Worm (Caenorhabditis elegans): Measurements from ENCODE around the gene B0222.1.

The B0222.1 gene

DNA sequence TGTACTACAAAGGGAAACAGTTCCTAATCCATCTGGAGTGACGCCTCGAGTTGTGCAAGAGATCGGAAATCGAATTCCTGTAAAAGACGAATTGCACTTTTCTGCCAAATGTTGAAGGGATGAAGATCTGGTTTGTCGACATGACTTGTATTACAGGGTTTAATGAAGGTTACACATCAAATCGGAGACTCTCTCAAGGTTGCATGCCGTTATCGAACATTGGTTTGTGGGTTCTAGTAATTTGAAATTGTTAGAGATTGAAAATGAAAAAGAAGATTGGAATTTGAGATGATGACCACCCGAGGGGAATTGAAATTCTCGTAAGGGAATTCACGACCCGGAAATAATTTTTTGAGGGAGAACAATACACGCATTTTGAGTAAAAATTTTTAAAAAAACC is 32.3 kb downstream of the B0222.1 start:
- peak; percentile 8 for TF ChIP-seq nhr-6 (tag; optimal IDR thresholded peaks at IDR 0.05)
- no peak for TF ChIP-seq ztf-4 (tag; optimal IDR thresholded peaks at IDR 0.05)
- TF ChIP-seq nhr-129 (tag; optimal IDR thresholded peaks at IDR 0.05), result peak; percentile 21
- no peak for TF ChIP-seq Y55F3AM.14 (GFP tag; optimal IDR thresholded peaks at IDR 0.05)
- peak; percentile 44 for TF ChIP-seq nhr-25 (tag; optimal IDR thresholded peaks at IDR 0.05)
- peak; percentile 70 for TF ChIP-seq sma-9 (GFP tag; optimal IDR thresholded peaks at IDR 0.05)
- TF ChIP-seq sma-9 (tag; optimal IDR thresholded peaks at IDR 0.05), result no peak
- no peak for TF ChIP-seq aly-2 (tag; optimal IDR thresholded peaks at IDR 0.05)
- TF ChIP-seq ceh-16 (tag; optimal IDR thresholded peaks at IDR 0.05), result peak; percentile 58
- TF ChIP-seq blmp-1 (tag; optimal IDR thresholded peaks at IDR 0.05; ENCODE audit: insufficient read depth), result peak; percentile 37
- peak; percentile 18 for TF ChIP-seq crh-2 (tag; optimal IDR thresholded peaks at IDR 0.05)

DNA sequence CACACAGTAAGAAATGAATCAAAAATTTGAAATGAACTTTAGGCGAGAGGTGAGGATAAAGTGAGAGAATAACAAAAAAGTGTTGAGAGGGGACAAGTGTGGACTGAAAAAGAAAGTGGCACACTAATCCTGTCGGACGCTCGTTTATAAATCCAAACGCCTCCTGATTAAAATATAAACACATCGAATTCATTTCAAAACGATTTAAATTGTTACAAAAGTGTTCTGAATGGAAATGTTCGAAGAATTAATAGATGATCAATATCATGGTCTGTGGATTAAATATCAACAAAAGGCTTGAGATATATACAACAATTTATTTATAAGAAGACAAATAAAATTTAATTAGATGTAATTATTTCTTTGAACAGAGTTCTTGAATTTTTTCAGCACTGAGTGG is 34.0 kb downstream of the B0222.1 start, which contains the start of gene B0222.11:
Gene B0222.11, minus strand, starts transcription at position 101 of the 400 bp plus-strand sequence.
- TF ChIP-seq nhr-129 (tag; optimal IDR thresholded peaks at IDR 0.05), result no peak
- no peak for TF ChIP-seq dmd-4 (tag; optimal IDR thresholded peaks at IDR 0.05)
- no peak for TF ChIP-seq ZK546.5 (tag; optimal IDR thresholded peaks at IDR 0.05)
- TF ChIP-seq nhr-10 (tag; optimal IDR thresholded peaks at IDR 0.05), result no peak
- no peak for TF ChIP-seq mbf-1 (tag; optimal IDR thresholded peaks at IDR 0.05)
- no peak for TF ChIP-seq nhr-77 (tag; optimal IDR thresholded peaks at IDR 0.05)
- no peak for TF ChIP-seq skn-1 (tag; optimal IDR thresholded peaks at IDR 0.05)
- no peak for TF ChIP-seq sma-3 (GFP tag; optimal IDR thresholded peaks at IDR 0.05)
- TF ChIP-seq lsy-2 (tag; optimal IDR thresholded peaks at IDR 0.05), result no peak
- no peak for TF ChIP-seq sma-9 (GFP tag; optimal IDR thresholded peaks at IDR 0.05)
- TF ChIP-seq sma-9 (tag; optimal IDR thresholded peaks at IDR 0.05), result no peak
- no peak for TF ChIP-seq ztf-11 (tag; optimal IDR thresholded peaks at IDR 0.05)

- TF ChIP-seq fos-1 (tag; optimal IDR thresholded peaks at IDR 0.05) (peak; percentile 44), nhr-10 (tag; optimal IDR thresholded peaks at IDR 0.05) (no peak)
Observed at ce11 chrV:9172989-9173388, 38.9 kb downstream of the B0222.1 start, which contains the start of gene gad-3. TSS of gene gad-3 (minus strand) at chrV:9173005.

DNA sequence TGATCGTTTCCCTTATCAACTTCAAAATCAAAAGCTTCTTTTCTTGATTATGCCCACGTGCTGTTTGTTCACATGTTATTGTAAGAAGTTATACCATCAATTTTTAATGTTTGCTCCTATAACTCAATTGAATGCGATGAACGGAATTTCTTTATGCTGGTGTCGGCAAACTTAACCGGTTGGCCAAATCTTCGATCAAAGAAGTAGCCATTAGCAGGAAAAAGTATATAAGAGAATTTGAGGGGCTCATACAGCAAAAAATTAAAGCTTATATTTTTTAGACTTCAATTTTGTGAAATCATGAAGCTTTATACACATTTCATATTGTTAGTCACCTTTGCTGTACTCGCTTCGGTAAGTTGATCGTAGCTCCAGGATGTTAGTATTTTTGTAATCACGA is 39.7 kb downstream of the B0222.1 start, which contains the start of gene pqn-16:
Gene pqn-16, plus strand, starts transcription at position 301 of the 400 bp plus-strand sequence.
- TF ChIP-seq nhr-21 (tag; optimal IDR thresholded peaks at IDR 0.05), result no peak
- TF ChIP-seq sma-9 (GFP tag; optimal IDR thresholded peaks at IDR 0.05), result no peak
- no peak for TF ChIP-seq sma-9 (tag; optimal IDR thresholded peaks at IDR 0.05)
- TF ChIP-seq sem-4 (tag; optimal IDR thresholded peaks at IDR 0.05), result no peak
- TF ChIP-seq ceh-82 (tag; optimal IDR thresholded peaks at IDR 0.05), result no peak
- TF ChIP-seq unc-39 (tag; optimal IDR thresholded peaks at IDR 0.05), result no peak
- no peak for TF ChIP-seq aly-2 (tag; optimal IDR thresholded peaks at IDR 0.05)
- TF ChIP-seq elt-1 (tag; optimal IDR thresholded peaks at IDR 0.05), result no peak
- TF ChIP-seq C34F6.9 (tag; optimal IDR thresholded peaks at IDR 0.05), result no peak
- no peak for TF ChIP-seq alr-1 (tag; optimal IDR thresholded peaks at IDR 0.05)
- TF ChIP-seq ama-1 (optimal IDR thresholded peaks at IDR 0.05), result no peak
- TF ChIP-seq sma-3 (GFP tag; optimal IDR thresholded peaks at IDR 0.05), result no peak
- no peak for TF ChIP-seq lin-11 (tag; optimal IDR thresholded peaks at IDR 0.05)
- TF ChIP-seq blmp-1 (tag; optimal IDR thresholded peaks at IDR 0.05; ENCODE audit: insufficient read depth), result no peak

- TF ChIP-seq elt-1 (tag; optimal IDR thresholded peaks at IDR 0.05), result no peak
- TF ChIP-seq snpc-4 (tag; optimal IDR thresholded peaks at IDR 0.05), result peak; percentile 82
- peak; percentile 49 for TF ChIP-seq blmp-1 (tag; optimal IDR thresholded peaks at IDR 0.05; ENCODE audit: insufficient read depth)
- no peak for TF ChIP-seq elt-3 (tag; optimal IDR thresholded peaks at IDR 0.05)
- no peak for TF ChIP-seq aly-2 (tag; optimal IDR thresholded peaks at IDR 0.05)
- TF ChIP-seq nhr-23 (tag; optimal IDR thresholded peaks at IDR 0.05), result no peak
- peak; percentile 86 for TF ChIP-seq mab-5 (tag; optimal IDR thresholded peaks at IDR 0.05)
- no peak for TF ChIP-seq nhr-11 (tag; optimal IDR thresholded peaks at IDR 0.05)
- TF ChIP-seq unc-39 (tag; optimal IDR thresholded peaks at IDR 0.05), result no peak
- TF ChIP-seq lsy-2 (tag; optimal IDR thresholded peaks at IDR 0.05), result peak; percentile 81 to 94
- peak; percentile 95 for TF ChIP-seq unc-55 (GFP tag; optimal IDR thresholded peaks at IDR 0.05)
- TF ChIP-seq nhr-21 (tag; optimal IDR thresholded peaks at IDR 0.05), result peak; percentile 80
- no peak for TF ChIP-seq dmd-4 (tag; optimal IDR thresholded peaks at IDR 0.05)
- no peak for TF ChIP-seq alr-1 (tag; optimal IDR thresholded peaks at IDR 0.05)
- no peak for TF ChIP-seq ama-1 (optimal IDR thresholded peaks at IDR 0.05)
- peak; percentile 55 for TF ChIP-seq R02D3.7 (tag; optimal IDR thresholded peaks at IDR 0.05)
- peak; percentile 92 for TF ChIP-seq crh-2 (tag; optimal IDR thresholded peaks at IDR 0.05)
- no peak for TF ChIP-seq nhr-12 (tag; optimal IDR thresholded peaks at IDR 0.05)
- TF ChIP-seq sma-3 (GFP tag; optimal IDR thresholded peaks at IDR 0.05), result peak; percentile 91
- TF ChIP-seq lin-11 (tag; optimal IDR thresholded peaks at IDR 0.05), result peak; percentile 13
- TF ChIP-seq sem-4 (tag; optimal IDR thresholded peaks at IDR 0.05), result peak; percentile 75
- peak; percentile 87 for TF ChIP-seq lin-13 (GFP tag; optimal IDR thresholded peaks at IDR 0.05)
- TF ChIP-seq sma-9 (GFP tag; optimal IDR thresholded peaks at IDR 0.05), result peak; percentile 93
- no peak for TF ChIP-seq sma-9 (tag; optimal IDR thresholded peaks at IDR 0.05)
- no peak for TF ChIP-seq mdl-1 (tag; optimal IDR thresholded peaks at IDR 0.05)
- TF ChIP-seq ceh-82 (tag; optimal IDR thresholded peaks at IDR 0.05), result no peak
- TF ChIP-seq ceh-16 (tag; optimal IDR thresholded peaks at IDR 0.05), result peak; percentile 76
- peak; percentile 91 for TF ChIP-seq nhr-129 (tag; optimal IDR thresholded peaks at IDR 0.05)
- TF ChIP-seq nhr-6 (tag; optimal IDR thresholded peaks at IDR 0.05), result peak; percentile 81
- no peak for TF ChIP-seq ZK546.5 (tag; optimal IDR thresholded peaks at IDR 0.05)
- TF ChIP-seq egl-27 (tag; optimal IDR thresholded peaks at IDR 0.05), result peak; percentile 74
- peak; percentile 96 for TF ChIP-seq C34F6.9 (tag; optimal IDR thresholded peaks at IDR 0.05)
- peak; percentile 40 for TF ChIP-seq nhr-77 (tag; optimal IDR thresholded peaks at IDR 0.05)
Observed at ce11 chrV:9175218-9175837, 41.3 kb downstream of the B0222.1 start, which contains the start of gene spas-1. TSS of gene spas-1 (plus strand) at chrV:9175789.
